Fruit fly (Drosophila melanogaster): ENCODE data around the gene Hpf1.

Gene Hpf1

dm6 chr3R:5789025-5789953 is 2.4 kb upstream of the Hpf1 start, which contains the start of the genes Hat1 and Rpn5:
Gene Hat1, minus strand, starts transcription at chr3R:5789384.
Gene Rpn5, plus strand, starts transcription at chr3R:5789493.
- TF ChIP-seq Myc (optimal IDR thresholded peaks at IDR 0.05) (no peak), ttk (optimal IDR thresholded peaks at IDR 0.05) (no peak), insv (optimal IDR thresholded peaks at IDR 0.05) (no peak), Sin3A (optimal IDR thresholded peaks at IDR 0.05) (no peak), psq (optimal IDR thresholded peaks at IDR 0.05) (no peak), h (optimal IDR thresholded peaks at IDR 0.05) (no peak)

dm6 chr3R:5794267-5795089 is 2.8 kb downstream of the Hpf1 start, which contains the start of the genes PSMG1 and CG10979:
Gene PSMG1, minus strand, starts transcription at chr3R:5794317.
Gene CG10979, plus strand, starts transcription at chr3R:5794705.
- no peak for TF ChIP-seq ttk (optimal IDR thresholded peaks at IDR 0.05)
- no peak for TF ChIP-seq insv (optimal IDR thresholded peaks at IDR 0.05)
- no peak for TF ChIP-seq Sin3A (optimal IDR thresholded peaks at IDR 0.05)
- no peak for TF ChIP-seq h (optimal IDR thresholded peaks at IDR 0.05)
- no peak for TF ChIP-seq psq (optimal IDR thresholded peaks at IDR 0.05)
- TF ChIP-seq Myc (optimal IDR thresholded peaks at IDR 0.05): no peak

- TF ChIP-seq insv (optimal IDR thresholded peaks at IDR 0.05): no peak
- TF ChIP-seq Myc (optimal IDR thresholded peaks at IDR 0.05): no peak
- no peak for TF ChIP-seq h (optimal IDR thresholded peaks at IDR 0.05)
- TF ChIP-seq ttk (optimal IDR thresholded peaks at IDR 0.05): no peak
- no peak for TF ChIP-seq psq (optimal IDR thresholded peaks at IDR 0.05)
- no peak for TF ChIP-seq Sin3A (optimal IDR thresholded peaks at IDR 0.05)
Measured at dm6 chr3R:5797709-5798108, 6.0 kb downstream of the Hpf1 start.

DNA sequence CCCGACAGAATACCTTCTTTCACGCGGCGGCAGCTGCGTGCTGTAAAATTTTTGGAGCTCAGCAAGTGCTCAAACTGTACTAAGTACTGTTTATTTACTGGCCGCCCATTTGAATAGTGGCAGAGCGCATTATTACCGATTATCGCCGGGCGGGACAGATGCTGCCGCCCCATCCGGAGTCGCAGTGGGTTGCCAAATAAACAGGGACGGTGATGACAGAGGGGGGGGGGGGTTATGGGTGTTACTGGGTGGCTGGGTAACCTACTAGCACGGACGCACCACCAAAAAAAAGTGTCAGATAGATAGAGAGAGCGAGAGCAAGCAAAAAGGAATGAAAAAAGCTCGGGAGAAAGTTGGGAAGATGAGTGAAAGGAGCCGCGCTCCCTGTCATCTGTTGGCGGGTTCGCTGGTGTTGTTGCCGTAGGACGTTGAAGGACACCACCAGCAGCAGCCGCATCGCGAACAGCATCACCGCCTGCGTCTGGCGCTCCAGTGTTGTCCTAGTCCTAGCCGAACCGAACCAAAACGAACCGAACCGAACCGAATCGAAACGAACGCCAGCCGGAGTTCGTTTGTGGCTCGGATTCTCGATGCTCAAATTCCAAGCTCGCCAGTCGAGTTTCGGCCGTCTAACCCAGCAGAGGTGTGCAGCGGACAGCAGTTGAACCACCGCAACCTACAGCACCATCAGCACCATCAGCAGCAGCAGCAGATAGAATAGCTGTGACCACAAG is 10.2 kb downstream of the Hpf1 start, which contains the start of gene CG11000:
TSS of gene CG11000 (plus strand) at position 626 of the 734 bp plus-strand sequence.
- TF ChIP-seq Sin3A (optimal IDR thresholded peaks at IDR 0.05) (no peak), h (optimal IDR thresholded peaks at IDR 0.05) (no peak), psq (optimal IDR thresholded peaks at IDR 0.05) (no peak)

DNA sequence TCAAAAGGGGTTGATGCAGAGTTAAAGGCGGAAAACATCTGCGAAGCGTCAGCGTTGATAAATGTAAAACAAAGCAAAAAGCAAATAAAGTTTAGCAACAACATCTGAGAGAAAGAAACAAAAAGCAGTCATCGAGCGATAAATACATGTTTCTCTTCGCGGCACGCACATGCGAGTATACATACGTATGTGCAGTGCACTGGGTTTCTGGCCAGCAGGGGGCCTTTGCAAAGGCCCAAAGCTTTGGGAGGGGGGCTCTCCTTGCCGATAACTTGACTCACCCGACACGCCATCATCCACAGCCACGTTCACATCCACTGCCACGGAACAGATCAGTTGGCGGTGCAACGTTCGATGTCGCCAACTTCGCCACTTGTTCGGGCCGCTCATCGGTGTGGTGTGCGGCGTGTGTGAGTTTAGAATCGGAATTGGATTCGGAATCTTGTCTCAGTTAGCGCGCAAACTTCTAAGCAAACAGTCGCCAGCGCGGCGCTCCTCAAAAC is 21.5 kb downstream of the Hpf1 start, which contains the start of gene CG42675:
TSS of gene CG42675 (plus strand) at position 453 of the 503 bp plus-strand sequence.
- no peak for TF ChIP-seq Myc (optimal IDR thresholded peaks at IDR 0.05)
- TF ChIP-seq ttk (optimal IDR thresholded peaks at IDR 0.05): no peak
- no peak for TF ChIP-seq insv (optimal IDR thresholded peaks at IDR 0.05)

- no peak for TF ChIP-seq h (optimal IDR thresholded peaks at IDR 0.05)
- TF ChIP-seq insv (optimal IDR thresholded peaks at IDR 0.05): no peak
- TF ChIP-seq Myc (optimal IDR thresholded peaks at IDR 0.05): no peak
- TF ChIP-seq Sin3A (optimal IDR thresholded peaks at IDR 0.05): no peak
Measured at dm6 chr3R:5821243-5821642, 29.6 kb downstream of the Hpf1 start, which contains the start of gene Hpr1. Gene Hpr1, minus strand, starts transcription at chr3R:5821440.

DNA sequence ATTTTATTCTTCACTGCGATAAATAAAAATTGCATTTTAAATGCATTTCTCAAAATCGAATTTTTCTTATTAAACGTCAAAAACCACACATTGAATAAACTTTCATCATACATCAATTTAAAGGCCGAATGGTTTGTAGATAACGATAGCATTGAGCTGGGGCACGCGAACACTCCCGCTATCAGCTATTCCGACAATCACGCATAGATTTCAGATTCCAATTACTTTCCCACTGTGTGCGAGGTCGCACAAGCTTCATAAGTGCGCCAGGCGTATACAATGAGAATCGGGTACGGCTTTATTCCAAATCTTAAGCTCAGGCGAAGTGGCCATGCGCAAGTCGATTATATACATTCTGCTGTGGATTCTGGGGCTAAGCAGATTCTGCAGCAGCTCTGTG is 30.1 kb downstream of the Hpf1 start, which contains the start of gene CG46303:
TSS of gene CG46303 (plus strand) at position 223 of the 400 bp plus-strand sequence.
- TF ChIP-seq h (optimal IDR thresholded peaks at IDR 0.05) (no peak), ttk (optimal IDR thresholded peaks at IDR 0.05) (no peak), Myc (optimal IDR thresholded peaks at IDR 0.05) (no peak), Sin3A (optimal IDR thresholded peaks at IDR 0.05) (no peak), psq (optimal IDR thresholded peaks at IDR 0.05) (no peak), insv (optimal IDR thresholded peaks at IDR 0.05) (no peak)

dm6 chr3R:5824456-5824855 is 32.8 kb downstream of the Hpf1 start, which contains the start of the genes Sec20 and dgrn:
Gene Sec20, minus strand, starts transcription at chr3R:5824532.
Gene dgrn, plus strand, starts transcription at chr3R:5824615.
- TF ChIP-seq Sin3A (optimal IDR thresholded peaks at IDR 0.05) (no peak), h (optimal IDR thresholded peaks at IDR 0.05) (no peak), psq (optimal IDR thresholded peaks at IDR 0.05) (no peak), insv (optimal IDR thresholded peaks at IDR 0.05) (no peak), Myc (optimal IDR thresholded peaks at IDR 0.05) (no peak), ttk (optimal IDR thresholded peaks at IDR 0.05) (no peak)

dm6 chr3R:5829762-5830161 is 38.1 kb downstream of the Hpf1 start, which contains the start of gene glob3:
Gene glob3, plus strand, starts transcription at chr3R:5830062.
- TF ChIP-seq ttk (optimal IDR thresholded peaks at IDR 0.05) (no peak), Sin3A (optimal IDR thresholded peaks at IDR 0.05) (no peak), insv (optimal IDR thresholded peaks at IDR 0.05) (no peak), Myc (optimal IDR thresholded peaks at IDR 0.05) (no peak), h (optimal IDR thresholded peaks at IDR 0.05) (no peak), psq (optimal IDR thresholded peaks at IDR 0.05) (no peak)

DNA sequence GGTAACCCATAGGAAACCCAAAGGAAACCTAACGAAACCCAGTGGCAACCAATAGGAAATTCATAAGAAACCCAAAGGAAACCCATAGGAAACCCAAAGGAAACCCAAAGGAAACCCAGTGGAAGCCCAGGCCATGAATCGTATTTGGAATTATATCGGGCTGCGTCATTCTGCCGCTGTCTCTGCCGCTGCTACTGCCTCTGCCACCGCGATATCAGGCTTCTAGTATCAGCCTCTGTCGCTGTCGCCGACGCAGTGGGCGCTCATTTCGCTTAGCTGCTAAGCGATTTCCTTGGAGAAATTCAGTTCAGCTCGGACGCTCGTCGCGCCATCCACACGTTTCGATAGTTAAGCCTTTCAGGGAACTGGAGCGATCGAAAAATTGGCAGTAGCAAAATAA is 39.7 kb downstream of the Hpf1 start, which contains the start of gene CG1208:
TSS of gene CG1208 (plus strand) at position 301 of the 400 bp plus-strand sequence.
- TF ChIP-seq ttk (optimal IDR thresholded peaks at IDR 0.05): no peak
- no peak for TF ChIP-seq insv (optimal IDR thresholded peaks at IDR 0.05)
- no peak for TF ChIP-seq Sin3A (optimal IDR thresholded peaks at IDR 0.05)
- no peak for TF ChIP-seq psq (optimal IDR thresholded peaks at IDR 0.05)
- TF ChIP-seq h (optimal IDR thresholded peaks at IDR 0.05): no peak
- TF ChIP-seq Myc (optimal IDR thresholded peaks at IDR 0.05): no peak

All from Kc167 (cell line).